Fruit fly (Drosophila melanogaster): Measurements from ENCODE around the gene IntS12.

IntS12 gene

dm6 chr3R:26886283-26886689 is 23.1 kb downstream of the IntS12 start (continued):
- TF ChIP-seq pan (optimal IDR thresholded peaks at IDR 0.05): no peak
- TF ChIP-seq pan (GFP tag; optimal IDR thresholded peaks at IDR 0.05 in 1 of 2, IDR thresholded peaks at IDR 0.05 in 1 of 2): peak in 1 of 2 experiments; percentile 62
- TF ChIP-seq ERR (GFP tag; optimal IDR thresholded peaks at IDR 0.05): no peak
- no peak for TF ChIP-seq jing (GFP tag; optimal IDR thresholded peaks at IDR 0.05)
- no peak for TF ChIP-seq bigmax (GFP tag; optimal IDR thresholded peaks at IDR 0.05)
- peak; percentile 41 for TF ChIP-seq CG30431 (GFP tag; optimal IDR thresholded peaks at IDR 0.05)
- peak; percentile 87 for TF ChIP-seq CG8924 (tag; optimal IDR thresholded peaks at IDR 0.05)
- no peak for TF ChIP-seq CG16779 (GFP tag; IDR thresholded peaks at IDR 0.05)
- TF ChIP-seq fd96Cb (tag; optimal IDR thresholded peaks at IDR 0.05): peak; percentile 73
- peak; percentile 13 for TF ChIP-seq abd-A (tag; optimal IDR thresholded peaks at IDR 0.05)
- TF ChIP-seq CG10565 (GFP tag; optimal IDR thresholded peaks at IDR 0.05): no peak
- TF ChIP-seq tx (GFP tag; optimal IDR thresholded peaks at IDR 0.05): no peak
- no peak for TF ChIP-seq Elba2 (GFP tag; optimal IDR thresholded peaks at IDR 0.05)
- TF ChIP-seq nau (GFP tag; optimal IDR thresholded peaks at IDR 0.05): peak; percentile 43
- peak; percentile 48 for TF ChIP-seq CG18764 (GFP tag; optimal IDR thresholded peaks at IDR 0.05)
- TF ChIP-seq CG17328 (GFP tag; IDR thresholded peaks at IDR 0.05): peak; percentile 68
- TF ChIP-seq Atf3 (GFP tag; optimal IDR thresholded peaks at IDR 0.05): no peak
- peak; percentile 54; the same call in 1 of the 2 replicates for TF ChIP-seq Awh (GFP tag; IDR thresholded peaks at IDR 0.05)
- TF ChIP-seq Sin3A (optimal IDR thresholded peaks at IDR 0.05): no peak
- TF ChIP-seq CG2202 (tag; optimal IDR thresholded peaks at IDR 0.05): peak; percentile 73
- TF ChIP-seq Eip74EF (GFP tag; optimal IDR thresholded peaks at IDR 0.05): peak in 1 of 2 experiments; percentile 63
- peak in 1 of 2 experiments; percentile 46 for TF ChIP-seq Hr78 (GFP tag; optimal IDR thresholded peaks at IDR 0.05)
- TF ChIP-seq trem (tag; optimal IDR thresholded peaks at IDR 0.05): peak; percentile 73
- no peak for TF ChIP-seq dm (GFP tag; optimal IDR thresholded peaks at IDR 0.05)
- TF ChIP-seq gt (GFP tag; IDR thresholded peaks at IDR 0.05): peak; percentile 12; the same call in 1 of the 2 replicates
- TF ChIP-seq CG7928 (GFP tag; optimal IDR thresholded peaks at IDR 0.05): no peak
- TF ChIP-seq CG43689 (GFP tag; IDR thresholded peaks at IDR 0.05): no peak
- peak; percentile 29 for TF ChIP-seq run (tag; optimal IDR thresholded peaks at IDR 0.05)
- TF ChIP-seq Doc2 (GFP tag; IDR thresholded peaks at IDR 0.05): no peak
- TF ChIP-seq tll (GFP tag; optimal IDR thresholded peaks at IDR 0.05): peak in 1 of 2 experiments; percentile 19
- TF ChIP-seq sd (tag; optimal IDR thresholded peaks at IDR 0.05): peak; percentile 40
- TF ChIP-seq HHEX (GFP tag; optimal IDR thresholded peaks at IDR 0.05): peak; percentile 67
- peak; percentile 39; the same call in 2 of the 3 replicates for TF ChIP-seq Aef1 (GFP tag; IDR thresholded peaks at IDR 0.05)
- TF ChIP-seq btn (GFP tag; optimal IDR thresholded peaks at IDR 0.05): no peak
- TF ChIP-seq salm (tag; optimal IDR thresholded peaks at IDR 0.05): peak; percentile 43
- peak; percentile 23 for TF ChIP-seq CG6854 (GFP tag; optimal IDR thresholded peaks at IDR 0.05)
- TF ChIP-seq H2.0 (GFP tag; IDR thresholded peaks at IDR 0.05): peak; percentile 47; the same call in 1 of the 2 replicates
- no peak for TF ChIP-seq seq (GFP tag; IDR thresholded peaks at IDR 0.05)
- TF ChIP-seq CG1647 (GFP tag; optimal IDR thresholded peaks at IDR 0.05): no peak
- no peak for TF ChIP-seq pzg (GFP tag; optimal IDR thresholded peaks at IDR 0.05)
- TF ChIP-seq CG33557 (GFP tag; optimal IDR thresholded peaks at IDR 0.05): peak; percentile 84
- no peak for TF ChIP-seq HmgD (GFP tag; optimal IDR thresholded peaks at IDR 0.05)
- no peak for TF ChIP-seq bab2 (GFP tag; optimal IDR thresholded peaks at IDR 0.05)
- TF ChIP-seq CHES-1-like (GFP tag; optimal IDR thresholded peaks at IDR 0.05): no peak
- no peak for TF ChIP-seq mld (GFP tag; IDR thresholded peaks at IDR 0.05; ENCODE audit: partially characterized antibody)
- no peak for TF ChIP-seq MESR4 (GFP tag; optimal IDR thresholded peaks at IDR 0.05)
- TF ChIP-seq CG1832 (GFP tag; optimal IDR thresholded peaks at IDR 0.05): no peak
- TF ChIP-seq p53 (GFP tag; optimal IDR thresholded peaks at IDR 0.05): no peak
- no peak; the same call in 1 of the 2 replicates for TF ChIP-seq wdn (GFP tag; IDR thresholded peaks at IDR 0.05)
- no peak for TF ChIP-seq lbe (GFP tag; optimal IDR thresholded peaks at IDR 0.05)
- TF ChIP-seq CG17829 (tag; optimal IDR thresholded peaks at IDR 0.05): peak; percentile 87

Measured in whole organism, embryonic.